Fruit fly (Drosophila melanogaster): ENCODE results near the gene CG14551.

Gene CG14551

DNA sequence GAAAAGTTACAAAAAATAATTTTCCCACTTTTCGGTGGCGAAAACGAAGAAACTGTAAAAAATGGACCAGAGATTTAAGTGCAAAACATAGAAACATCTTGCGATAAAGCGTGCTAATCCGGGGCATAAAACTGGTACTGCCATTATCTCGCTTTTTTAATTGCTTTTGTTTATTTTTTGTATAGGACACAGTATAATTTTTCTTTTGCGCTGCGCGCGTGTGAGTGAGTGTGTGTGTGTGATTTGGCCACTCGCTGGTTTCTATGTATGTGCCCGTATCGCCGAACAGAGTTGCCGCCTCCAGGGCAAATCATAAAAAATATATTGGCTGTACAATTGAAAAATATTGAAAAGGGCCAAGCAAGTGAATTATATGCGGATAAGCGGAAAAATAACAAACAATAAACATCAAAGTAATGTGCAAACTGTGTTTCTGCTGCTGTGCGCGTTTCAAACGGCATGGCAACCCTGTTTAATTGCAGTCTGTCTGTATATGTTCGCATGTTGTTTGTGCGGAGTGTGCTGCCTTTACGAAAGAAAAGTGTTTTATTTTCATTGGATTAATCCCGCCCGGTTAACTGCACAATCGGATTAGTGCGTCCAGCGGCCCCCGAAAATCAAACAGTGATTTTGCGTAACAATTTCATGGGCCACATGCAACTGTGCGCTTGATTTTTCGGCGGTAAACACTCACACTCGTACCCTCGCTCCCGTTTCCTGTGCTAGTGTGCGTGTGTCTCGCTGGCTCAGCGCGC lies 20.5 kb downstream of the CG14551 start (continued):
- TF ChIP-seq CG3163 (GFP tag; optimal IDR thresholded peaks at IDR 0.05) (peak; percentile 88), p53 (GFP tag; optimal IDR thresholded peaks at IDR 0.05) (peak; percentile 94), MESR4 (GFP tag; optimal IDR thresholded peaks at IDR 0.05) (peak; percentile 67), CG17186 (GFP tag; optimal IDR thresholded peaks at IDR 0.05) (peak; percentile 90), zfh2 (GFP tag; optimal IDR thresholded peaks at IDR 0.05) (peak; percentile 96), Hr78 (GFP tag; optimal IDR thresholded peaks at IDR 0.05) (peak in 1 of 2 experiments; percentile 82), CG8290 (GFP tag; optimal IDR thresholded peaks at IDR 0.05) (peak; percentile 94), CG8290 (tag; optimal IDR thresholded peaks at IDR 0.05) (peak; percentile 76 to 97), CG3847 (GFP tag; IDR thresholded peaks at IDR 0.05) (peak; percentile 96), org-1 (GFP tag; optimal IDR thresholded peaks at IDR 0.05) (peak; percentile 96), tgo (GFP tag; IDR thresholded peaks at IDR 0.05) (peak; percentile 97), CG10654 (GFP tag; optimal IDR thresholded peaks at IDR 0.05) (peak; percentile 97), scrt (GFP tag; optimal IDR thresholded peaks at IDR 0.05) (peak; percentile 91), CHES-1-like (GFP tag; optimal IDR thresholded peaks at IDR 0.05) (peak; percentile 98), CG10366 (GFP tag; IDR thresholded peaks at IDR 0.05) (peak; percentile 97), CG13775 (GFP tag; optimal IDR thresholded peaks at IDR 0.05) (peak; percentile 97), Fer3 (tag; optimal IDR thresholded peaks at IDR 0.05) (peak; percentile 95), TFAM (GFP tag; optimal IDR thresholded peaks at IDR 0.05) (peak; percentile 81), HmgD (GFP tag; optimal IDR thresholded peaks at IDR 0.05) (peak; percentile 96), danr (GFP tag; IDR thresholded peaks at IDR 0.05) (peak; percentile 91), usp (GFP tag; optimal IDR thresholded peaks at IDR 0.05) (no peak), Optix (GFP tag; IDR thresholded peaks at IDR 0.05) (peak; percentile 97), psq (GFP tag; optimal IDR thresholded peaks at IDR 0.05) (peak; percentile 80), onecut (GFP tag; IDR thresholded peaks at IDR 0.05) (peak; percentile 85), HmgZ (tag; optimal IDR thresholded peaks at IDR 0.05) (peak; percentile 96), zf30C (GFP tag; optimal IDR thresholded peaks at IDR 0.05) (no peak), Antp (GFP tag; optimal IDR thresholded peaks at IDR 0.05) (peak; percentile 98), CG2202 (tag; optimal IDR thresholded peaks at IDR 0.05) (peak; percentile 89), run (tag; optimal IDR thresholded peaks at IDR 0.05) (peak; percentile 83), ems (GFP tag; optimal IDR thresholded peaks at IDR 0.05) (peak; percentile 96), CG11695 (GFP tag; IDR thresholded peaks at IDR 0.05) (peak; percentile 96), CG4707 (GFP tag; optimal IDR thresholded peaks at IDR 0.05) (peak; percentile 76), chm (GFP tag; IDR thresholded peaks at IDR 0.05) (peak; percentile 97), CG43689 (GFP tag; IDR thresholded peaks at IDR 0.05) (peak; percentile 95), CG6689 (GFP tag; IDR thresholded peaks at IDR 0.05) (peak; percentile 96), Rfx (GFP tag; IDR thresholded peaks at IDR 0.05) (peak; percentile 98), Xbp1 (GFP tag; optimal IDR thresholded peaks at IDR 0.05) (peak; percentile 98), HLH54F (GFP tag; optimal IDR thresholded peaks at IDR 0.05) (peak; percentile 97), bab2 (GFP tag; optimal IDR thresholded peaks at IDR 0.05) (peak; percentile 98), gcm2 (GFP tag; optimal IDR thresholded peaks at IDR 0.05) (peak; percentile 94), wdn (GFP tag; IDR thresholded peaks at IDR 0.05) (peak; percentile 94), CrebB (tag; optimal IDR thresholded peaks at IDR 0.05) (peak; percentile 90), CG13424 (tag; optimal IDR thresholded peaks at IDR 0.05) (peak; percentile 93), Mes4 (GFP tag; optimal IDR thresholded peaks at IDR 0.05) (peak; percentile 96), Bteb2 (GFP tag; optimal IDR thresholded peaks at IDR 0.05) (peak; percentile 95), bowl (GFP tag; IDR thresholded peaks at IDR 0.05) (peak; percentile 88), btn (GFP tag; optimal IDR thresholded peaks at IDR 0.05) (peak; percentile 94), rib (GFP tag; IDR thresholded peaks at IDR 0.05) (peak; percentile 89), CG6791 (GFP tag; IDR thresholded peaks at IDR 0.05; ENCODE audit: partially characterized antibody) (no peak), hb (GFP tag; IDR thresholded peaks at IDR 0.05; ENCODE audit: partially characterized antibody) (no peak), Six4 (GFP tag; optimal IDR thresholded peaks at IDR 0.05) (peak; percentile 96)

Data from whole organism, embryonic.